Worm (Caenorhabditis elegans) whole organism, L2 larva: ENCODE measurements around the gene C50E3.5.
A peak's percentile ranks its signal among the peaks of the same experiment; 100 is the strongest.

Experiments used
- C34F6.9 ChIP-seq: fragments of 150-350 bp; optimal IDR thresholded peaks from 2 replicates; lab custom pipeline; 2014; ENCODE audit warnings: missing biosample characterization, missing genetic modification characterization
- F13H6.1 ChIP-seq: sonication (generic microtip); optimal IDR thresholded peaks from 2 replicates; lab custom pipeline; 2016; ENCODE audit warnings: missing genetic modification characterization, missing compliant biosample characterization
- R02D3.7 ChIP-seq: fragments of 150-350 bp; optimal IDR thresholded peaks from 2 replicates; lab custom pipeline; 2014; ENCODE audit warnings: missing biosample characterization, missing genetic modification characterization
- Y55F3AM.14 ChIP-seq: fragments of 200-800 bp; sonication (Bioruptor generic); optimal IDR thresholded peaks from 2 replicates; lab custom pipeline; 2018; ENCODE audit warnings: mild to moderate bottlenecking, missing genetic modification characterization, missing compliant biosample characterization
- ZK546.5 ChIP-seq: sonication (generic microtip); optimal IDR thresholded peaks from 2 replicates; lab custom pipeline; 2017; ENCODE audit warnings: missing biosample characterization, missing genetic modification characterization
- alr-1 ChIP-seq: fragments of 150-350 bp; optimal IDR thresholded peaks from 2 replicates; lab custom pipeline; 2014; ENCODE audit warnings: missing biosample characterization, missing genetic modification characterization
- aly-2 ChIP-seq: fragments of 150-350 bp; optimal IDR thresholded peaks from 2 replicates; lab custom pipeline; 2014; ENCODE audit warnings: missing biosample characterization, missing genetic modification characterization
- ama-1 ChIP-seq: fragments of 150-350 bp; optimal IDR thresholded peaks from 2 replicates; lab custom pipeline; 2018; ENCODE audit warnings: inconsistent platforms
- ceh-82 ChIP-seq: fragments of 150-350 bp; optimal IDR thresholded peaks from 2 replicates; lab custom pipeline; 2014; ENCODE audit warnings: missing biosample characterization, missing genetic modification characterization
- crh-2 ChIP-seq: sonication (generic microtip); optimal IDR thresholded peaks from 2 replicates; lab custom pipeline; 2017; ENCODE audit warnings: missing biosample characterization, missing genetic modification characterization
- dmd-4 ChIP-seq: sonication (generic microtip); optimal IDR thresholded peaks from 2 replicates; lab custom pipeline; 2017; ENCODE audit warnings: missing biosample characterization, missing genetic modification characterization
- egl-27 ChIP-seq: sonication (generic microtip); optimal IDR thresholded peaks from 3 replicates; lab custom pipeline; 2017; ENCODE audit warnings: missing biosample characterization, missing genetic modification reagents, missing genetic modification characterization
- elt-1 ChIP-seq: fragments of 150-350 bp; optimal IDR thresholded peaks from 2 replicates; lab custom pipeline; 2014; ENCODE audit warnings: missing biosample characterization, missing genetic modification characterization
- elt-3 ChIP-seq: sonication (generic microtip); optimal IDR thresholded peaks from 2 replicates; lab custom pipeline; 2017; ENCODE audit warnings: missing biosample characterization, missing genetic modification characterization
- fos-1 ChIP-seq: fragments of 150-350 bp; optimal IDR thresholded peaks from 2 replicates; lab custom pipeline; 2014; ENCODE audit warnings: missing biosample characterization, missing genetic modification characterization
- gmeb-1 ChIP-seq: fragments of 150-350 bp; optimal IDR thresholded peaks from 2 replicates; lab custom pipeline; 2014; ENCODE audit warnings: missing biosample characterization, missing genetic modification characterization
- lin-11 ChIP-seq: fragments of 150-350 bp; sonication (generic microtip); optimal IDR thresholded peaks from 2 replicates; lab custom pipeline; 2014; ENCODE audit warnings: missing biosample characterization, missing genetic modification characterization, inconsistent platforms, mixed read lengths
- lin-13 ChIP-seq: fragments of 150-350 bp; optimal IDR thresholded peaks from 2 replicates; lab custom pipeline; 2014; ENCODE audit warnings: missing biosample characterization, missing genetic modification reagents, missing genetic modification characterization
- lsy-2 ChIP-seq, 2 experiments: fragments of 150-350 bp in 1 of 2; sonication (generic microtip) in 1 of 2; optimal IDR thresholded peaks; 2 replicates each; lab custom pipeline; 2014 to 2017; ENCODE audit warnings: missing biosample characterization in 2 of 2, missing genetic modification characterization in 2 of 2
- mbf-1 ChIP-seq: sonication (generic microtip); optimal IDR thresholded peaks from 2 replicates; lab custom pipeline; 2017; ENCODE audit warnings: missing biosample characterization, missing genetic modification characterization
- nhr-10 ChIP-seq: sonication (generic microtip); optimal IDR thresholded peaks from 2 replicates; lab custom pipeline; 2017; ENCODE audit warnings: missing biosample characterization, missing genetic modification characterization
- nhr-11 ChIP-seq: fragments of 150-350 bp; optimal IDR thresholded peaks from 2 replicates; lab custom pipeline; 2014; ENCODE audit warnings: missing biosample characterization, missing genetic modification characterization
- nhr-12 ChIP-seq: fragments of 150-350 bp; optimal IDR thresholded peaks from 2 replicates; lab custom pipeline; 2014; ENCODE audit warnings: missing biosample characterization, missing genetic modification characterization
- nhr-129 ChIP-seq: fragments of 150-350 bp; optimal IDR thresholded peaks from 2 replicates; lab custom pipeline; 2014; ENCODE audit warnings: missing biosample characterization, missing genetic modification characterization
- nhr-21 ChIP-seq: fragments of 150-350 bp; optimal IDR thresholded peaks from 2 replicates; lab custom pipeline; 2014; ENCODE audit warnings: missing biosample characterization, missing genetic modification characterization
- nhr-23 ChIP-seq: fragments of 150-350 bp; optimal IDR thresholded peaks from 2 replicates; lab custom pipeline; 2014; ENCODE audit warnings: missing biosample characterization, missing genetic modification reagents, missing genetic modification characterization
- nhr-237 ChIP-seq: fragments of 150-350 bp; optimal IDR thresholded peaks from 2 replicates; lab custom pipeline; 2014; ENCODE audit warnings: missing biosample characterization, missing genetic modification characterization
- nhr-6 ChIP-seq: fragments of 150-350 bp; optimal IDR thresholded peaks from 2 replicates; lab custom pipeline; 2014; ENCODE audit warnings: missing biosample characterization, missing genetic modification characterization
- nhr-77 ChIP-seq: fragments of 150-350 bp; optimal IDR thresholded peaks from 2 replicates; lab custom pipeline; 2014; ENCODE audit warnings: missing biosample characterization, missing genetic modification characterization
- peb-1 ChIP-seq: fragments of 150-350 bp; optimal IDR thresholded peaks from 2 replicates; lab custom pipeline; 2014; ENCODE audit warnings: missing biosample characterization, missing genetic modification characterization
- sem-4 ChIP-seq: fragments of 150-350 bp; optimal IDR thresholded peaks from 2 replicates; lab custom pipeline; 2014; ENCODE audit warnings: missing biosample characterization, missing genetic modification reagents, missing genetic modification characterization
- skn-1 ChIP-seq: sonication (generic microtip); optimal IDR thresholded peaks from 2 replicates; lab custom pipeline; 2017; ENCODE audit warnings: missing biosample characterization, missing genetic modification characterization
- sma-3 ChIP-seq: sonication (generic microtip); optimal IDR thresholded peaks from 2 replicates; lab custom pipeline; 2016; ENCODE audit warnings: missing genetic modification reagents, missing genetic modification characterization, missing compliant biosample characterization
- sma-9 ChIP-seq, 2 experiments: fragments of 150-350 bp in 1 of 2; sonication (generic microtip) in 1 of 2; optimal IDR thresholded peaks; 2 replicates each; lab custom pipeline; 2014 to 2016; ENCODE audit warnings: missing genetic modification characterization in 2 of 2, mild to moderate bottlenecking in 1 of 2, missing biosample characterization in 1 of 2, missing compliant biosample characterization in 1 of 2, missing genetic modification reagents in 1 of 2, moderate library complexity in 1 of 2
- snpc-4 ChIP-seq: fragments of 150-350 bp; optimal IDR thresholded peaks from 2 replicates; lab custom pipeline; 2014; ENCODE audit warnings: missing biosample characterization, missing genetic modification characterization
- unc-39 ChIP-seq: fragments of 150-350 bp; optimal IDR thresholded peaks from 2 replicates; lab custom pipeline; 2014; ENCODE audit warnings: missing biosample characterization, missing genetic modification characterization
- unc-55 ChIP-seq: fragments of 150-350 bp; sonication (generic microtip); optimal IDR thresholded peaks from 3 replicates; lab custom pipeline; 2014; ENCODE audit warnings: missing biosample characterization, missing genetic modification reagents, missing genetic modification characterization
- unc-62 ChIP-seq: fragments of 150-350 bp; optimal IDR thresholded peaks from 2 replicates; lab custom pipeline; 2014; ENCODE audit warnings: missing biosample characterization, missing genetic modification reagents, missing genetic modification characterization
- zag-1 ChIP-seq: fragments of 150-350 bp; optimal IDR thresholded peaks from 2 replicates; lab custom pipeline; 2014; ENCODE audit warnings: missing biosample characterization, missing genetic modification characterization
- ztf-1 ChIP-seq: fragments of 200-800 bp; sonication (Bioruptor generic); conservative IDR thresholded peaks from 2 replicates; pipeline ENCODE4 v1.3.6; 2022; ENCODE audit warnings: missing genetic modification characterization, missing compliant biosample characterization
- ztf-11 ChIP-seq: sonication (generic microtip); optimal IDR thresholded peaks from 2 replicates; lab custom pipeline; 2017; ENCODE audit warnings: missing biosample characterization, missing genetic modification characterization
- ztf-4 ChIP-seq: fragments of 150-350 bp; optimal IDR thresholded peaks from 2 replicates; lab custom pipeline; 2014; ENCODE audit warnings: missing biosample characterization, missing genetic modification characterization

The C50E3.5 gene

DNA sequence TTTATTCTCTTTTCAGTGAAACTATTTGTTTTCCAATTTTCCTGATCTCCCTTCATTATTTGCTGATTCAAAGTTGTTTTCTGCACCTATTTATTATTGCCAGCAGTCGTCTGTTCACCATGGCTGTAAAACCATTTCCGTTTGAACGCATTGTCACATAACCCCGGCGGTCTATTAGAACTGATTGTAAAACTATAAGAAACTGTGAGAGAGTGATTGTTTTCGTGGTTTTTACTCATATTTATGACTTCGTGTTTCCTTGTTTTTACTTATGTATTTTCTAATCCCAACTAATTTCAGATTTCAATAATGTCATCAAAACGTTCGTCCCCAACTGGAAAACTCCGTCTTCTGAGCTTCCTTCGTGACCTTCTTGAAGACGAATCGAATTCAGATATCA is 24.8 kb upstream of the C50E3.5 start, which contains the start of gene F19F10.1:
TSS of gene F19F10.1 (plus strand) at position 301 of the 400 bp plus-strand sequence.
- TF ChIP-seq crh-2 (tag; lab: Kevin White, UChicago) (no peak), nhr-12 (no peak), sma-3 (no peak), ztf-11 (tag; lab: Kevin White, UChicago) (no peak), ceh-82 (tag; lab: Kevin White, UChicago) (no peak), alr-1 (tag; lab: Kevin White, UChicago) (no peak), mbf-1 (tag; lab: Kevin White, UChicago) (no peak), C34F6.9 (tag; lab: Kevin White, UChicago) (no peak), unc-39 (tag; lab: Kevin White, UChicago) (no peak)

DNA sequence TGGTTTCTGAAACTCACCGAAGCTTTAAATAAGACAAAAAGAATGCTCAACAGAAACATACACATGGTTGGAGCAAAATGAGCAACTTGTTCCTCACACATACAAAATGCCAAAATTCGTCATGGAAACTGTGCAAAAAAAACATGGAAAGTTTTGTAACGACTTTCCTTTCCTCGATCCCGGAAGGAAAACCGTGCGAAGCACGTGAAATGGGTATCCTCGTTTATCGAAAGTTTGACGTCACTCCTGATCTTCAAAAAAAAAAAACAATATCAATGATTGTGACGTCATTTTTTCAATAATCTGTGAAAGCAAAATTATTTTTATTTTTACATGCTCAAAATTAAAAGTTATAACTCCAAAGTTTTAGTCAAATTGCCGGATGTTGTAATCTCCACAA is 17.5 kb upstream of the C50E3.5 start, which contains the start of gene clec-212:
TSS of gene clec-212 (minus strand) at position 101 of the 400 bp plus-strand sequence.
- TF ChIP-seq nhr-11 (tag; lab: Kevin White, UChicago) (no peak), C34F6.9 (tag; lab: Kevin White, UChicago) (no peak), alr-1 (tag; lab: Kevin White, UChicago) (no peak), nhr-129 (tag; lab: Kevin White, UChicago) (no peak), egl-27 (tag; lab: Kevin White, UChicago) (no peak), nhr-21 (tag; lab: Kevin White, UChicago) (no peak), dmd-4 (no peak), unc-62 (GFP tag; lab: Kevin White, UChicago) (no peak), nhr-12 (no peak), nhr-23 (tag; lab: Kevin White, UChicago) (no peak), nhr-77 (tag; lab: Kevin White, UChicago) (no peak), snpc-4 (tag; lab: Kevin White, UChicago) (no peak), Y55F3AM.14 (GFP tag; lab: Kevin White, UChicago) (no peak), ztf-11 (tag; lab: Kevin White, UChicago) (no peak), gmeb-1 (tag; lab: Kevin White, UChicago) (no peak), skn-1 (tag; lab: Kevin White, UChicago) (no peak), ceh-82 (tag; lab: Kevin White, UChicago) (no peak), ztf-4 (tag; lab: Kevin White, UChicago) (no peak)

DNA sequence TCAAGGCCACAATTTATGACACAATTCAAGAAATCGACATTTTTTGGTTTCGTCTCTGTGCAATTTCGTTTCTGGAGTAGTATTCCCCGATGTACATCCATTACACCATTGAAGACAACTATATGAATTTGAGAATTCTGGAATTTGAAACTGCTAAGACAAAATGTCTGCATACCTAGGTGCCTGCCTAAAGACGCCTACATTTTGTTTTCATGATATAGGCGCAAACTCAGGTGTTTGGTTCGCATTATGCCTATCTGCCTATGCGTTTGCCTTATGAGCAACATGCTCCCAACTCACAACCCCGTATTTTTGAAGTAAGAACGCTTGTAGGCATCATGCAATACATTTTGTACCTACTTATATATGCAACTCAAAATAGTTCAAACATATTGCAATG is 16.8 kb upstream of the C50E3.5 start, which contains the start of gene F19F10.14:
TSS of gene F19F10.14 (minus strand) at position 101 of the 400 bp plus-strand sequence.
- TF ChIP-seq sma-3 (no peak), unc-62 (GFP tag; lab: Kevin White, UChicago) (no peak), nhr-6 (tag; lab: Kevin White, UChicago) (no peak), lin-11 (tag; lab: Kevin White, UChicago) (no peak), F13H6.1 (tag; lab: Kevin White, UChicago) (no peak), Y55F3AM.14 (GFP tag; lab: Kevin White, UChicago) (no peak), alr-1 (tag; lab: Kevin White, UChicago) (no peak), sem-4 (tag; lab: Kevin White, UChicago) (no peak), fos-1 (tag; lab: Kevin White, UChicago) (no peak), gmeb-1 (tag; lab: Kevin White, UChicago) (no peak), nhr-237 (tag; lab: Kevin White, UChicago) (no peak), R02D3.7 (tag; lab: Kevin White, UChicago) (no peak), C34F6.9 (tag; lab: Kevin White, UChicago) (no peak), egl-27 (tag; lab: Kevin White, UChicago) (no peak), nhr-11 (tag; lab: Kevin White, UChicago) (no peak)

DNA sequence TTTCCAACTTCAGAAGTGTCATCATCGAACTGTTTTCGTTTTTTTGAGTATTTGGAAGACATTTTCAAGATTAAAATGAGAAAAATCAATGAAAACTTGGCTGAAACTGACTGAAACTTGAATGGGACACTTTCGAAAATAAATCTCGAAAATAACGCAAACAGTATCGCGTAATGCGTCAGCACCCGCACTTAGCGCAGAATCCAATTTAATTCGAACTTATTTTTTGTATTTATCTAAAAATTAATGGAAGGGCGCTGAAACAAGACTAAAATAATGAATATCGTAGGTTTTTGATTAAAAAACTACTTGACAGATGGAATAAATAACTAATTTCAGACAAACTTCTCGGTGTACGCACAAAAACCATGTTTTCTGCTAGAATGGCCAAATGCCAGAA is 12.2 kb upstream of the C50E3.5 start, which contains the start of the genes snu-66 and ints-9:
TSS of gene snu-66 (minus strand) at position 108 of the 400 bp plus-strand sequence.
TSS of gene ints-9 (plus strand) at position 240 of the 400 bp plus-strand sequence.
- TF ChIP-seq unc-39 (tag; lab: Kevin White, UChicago) (no peak), F13H6.1 (tag; lab: Kevin White, UChicago) (peak; percentile 69), C34F6.9 (tag; lab: Kevin White, UChicago) (peak; percentile 86), snpc-4 (tag; lab: Kevin White, UChicago) (peak; percentile 22), nhr-129 (tag; lab: Kevin White, UChicago) (peak; percentile 65), ztf-11 (tag; lab: Kevin White, UChicago) (no peak), sma-3 (peak; percentile 52), sma-9 (GFP tag; optimal IDR thresholded peaks at IDR 0.05; lab: Kevin White, UChicago) (peak; percentile 74), sma-9 (tag; optimal IDR thresholded peaks at IDR 0.05; lab: Kevin White, UChicago) (no peak), nhr-6 (tag; lab: Kevin White, UChicago) (peak; percentile 36), ceh-82 (tag; lab: Kevin White, UChicago) (no peak), unc-62 (GFP tag; lab: Kevin White, UChicago) (no peak), crh-2 (tag; lab: Kevin White, UChicago) (peak; percentile 51), nhr-237 (tag; lab: Kevin White, UChicago) (no peak), ztf-1 (GFP tag; lab: Robert Waterston, UW) (no peak), nhr-10 (no peak), ama-1 (lab: Kevin White, UChicago) (no peak), ZK546.5 (tag; lab: Kevin White, UChicago) (no peak), elt-3 (tag; lab: Kevin White, UChicago) (no peak), nhr-23 (tag; lab: Kevin White, UChicago) (no peak), unc-55 (GFP tag; lab: Kevin White, UChicago) (peak; percentile 81), aly-2 (tag; lab: Kevin White, UChicago) (no peak), nhr-11 (tag; lab: Kevin White, UChicago) (no peak), ztf-4 (tag; lab: Kevin White, UChicago) (no peak), skn-1 (tag; lab: Kevin White, UChicago) (no peak), Y55F3AM.14 (GFP tag; lab: Kevin White, UChicago) (no peak), elt-1 (tag; lab: Kevin White, UChicago) (no peak), fos-1 (tag; lab: Kevin White, UChicago) (no peak), lin-11 (tag; lab: Kevin White, UChicago) (no peak), lin-13 (GFP tag; lab: Kevin White, UChicago) (peak; percentile 40), gmeb-1 (tag; lab: Kevin White, UChicago) (peak; percentile 82), zag-1 (tag; lab: Kevin White, UChicago) (no peak), nhr-77 (tag; lab: Kevin White, UChicago) (no peak), peb-1 (no peak), lsy-2 (tag; optimal IDR thresholded peaks at IDR 0.05; lab: Kevin White, UChicago) (peak; percentile 63 to 82)
